Worm (Caenorhabditis elegans): ENCODE measurements around the gene Y39B6A.1.

DNA sequence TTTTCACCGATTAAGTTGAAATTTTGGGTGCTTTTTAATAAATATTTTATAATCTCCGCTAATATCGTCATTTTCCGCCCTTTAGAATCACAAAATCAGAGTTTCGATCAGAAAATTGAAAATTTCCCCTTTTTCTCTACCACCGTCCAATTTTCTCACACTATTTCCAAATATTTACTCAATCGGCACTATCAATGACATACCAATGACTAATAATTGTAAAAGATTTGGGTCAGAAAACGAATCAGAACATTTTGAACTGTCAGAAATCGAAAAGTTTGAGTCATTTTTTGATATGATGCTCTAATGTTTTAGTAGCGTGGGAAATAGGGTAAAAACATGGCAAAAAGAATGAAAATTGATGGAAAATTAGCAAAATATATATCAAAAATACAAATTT lies 13.7 kb upstream of the Y39B6A.1 start, which contains the start of gene srr-2:
- TF ChIP-seq unc-39 (tag; optimal IDR thresholded peaks at IDR 0.05) (no peak), dmd-4 (tag; optimal IDR thresholded peaks at IDR 0.05) (no peak), nhr-237 (tag; optimal IDR thresholded peaks at IDR 0.05) (no peak), nhr-12 (tag; optimal IDR thresholded peaks at IDR 0.05) (no peak), C34F6.9 (tag; optimal IDR thresholded peaks at IDR 0.05) (no peak), zag-1 (tag; optimal IDR thresholded peaks at IDR 0.05) (no peak), nhr-11 (tag; optimal IDR thresholded peaks at IDR 0.05) (no peak), mab-5 (tag; optimal IDR thresholded peaks at IDR 0.05) (no peak), mdl-1 (tag; optimal IDR thresholded peaks at IDR 0.05) (no peak), ztf-4 (tag; optimal IDR thresholded peaks at IDR 0.05) (no peak)
